Fruit fly (Drosophila melanogaster) whole organism, embryonic: Measurements from ENCODE around the gene Dh44.

Source experiments
- Ada2b ChIP-seq: fragments of 200-800 bp; sonication (Bioruptor generic); IDR thresholded peaks from 2 replicates; pipeline ENCODE4 v1.3.6; 2022; ENCODE audit warnings: missing biosample characterization, missing genetic modification characterization
- Aef1 ChIP-seq: fragments of 200-800 bp; sonication (Bioruptor generic); IDR thresholded peaks from 3 replicates; pipeline ENCODE4 v1.3.6; 2022; ENCODE audit warnings: missing biosample characterization, missing genetic modification characterization
- CG1024 ChIP-seq: fragments of 200-800 bp; sonication (Bioruptor generic); IDR thresholded peaks from 2 replicates; pipeline ENCODE4 v1.3.6; 2022; ENCODE audit warnings: missing biosample characterization, missing genetic modification characterization
- CG12391 ChIP-seq: fragments of 200-800 bp; sonication (Bioruptor generic); optimal IDR thresholded peaks from 3 replicates; lab custom pipeline; 2018; ENCODE audit warnings: missing biosample characterization, mild to moderate bottlenecking, missing genetic modification characterization, moderate library complexity
- CG12659 ChIP-seq: fragments of 200-800 bp; sonication (Bioruptor generic); optimal IDR thresholded peaks from 3 replicates; lab custom pipeline; 2017; ENCODE audit warnings: mild to moderate bottlenecking, missing biosample characterization, missing genetic modification reagents, missing genetic modification characterization
- CG13624 ChIP-seq: fragments of 200-800 bp; sonication (Bioruptor generic); optimal IDR thresholded peaks from 2 replicates; lab custom pipeline; 2016; ENCODE audit warnings: missing biosample characterization, missing genetic modification characterization
- CG15011 ChIP-seq: fragments of 200-800 bp; sonication (Bioruptor generic); optimal IDR thresholded peaks from 3 replicates; lab custom pipeline; 2018; ENCODE audit warnings: missing biosample characterization, mild to moderate bottlenecking, missing genetic modification characterization
- CG15601 ChIP-seq: fragments of 200-800 bp; sonication (Bioruptor generic); optimal IDR thresholded peaks from 3 replicates; lab custom pipeline; 2019; ENCODE audit warnings: missing biosample characterization, mild to moderate bottlenecking, missing genetic modification characterization, moderate library complexity
- CG1792 ChIP-seq: fragments of 200-800 bp; sonication (Bioruptor generic); optimal IDR thresholded peaks from 2 replicates; lab custom pipeline; 2016; ENCODE audit warnings: missing biosample characterization, missing genetic modification characterization
- CG2678 ChIP-seq: fragments of 200-800 bp; sonication (Bioruptor generic); optimal IDR thresholded peaks from 3 replicates; lab custom pipeline; 2019; ENCODE audit warnings: missing biosample characterization, mild to moderate bottlenecking, missing genetic modification characterization, moderate library complexity
- CG2889 ChIP-seq: fragments of 200-800 bp; sonication (Bioruptor generic); IDR thresholded peaks from 3 replicates; pipeline ENCODE4 v1.3.6; 2022; ENCODE audit warnings: missing biosample characterization, missing genetic modification characterization
- CG3726 ChIP-seq: fragments of 200-800 bp; sonication (Bioruptor generic); IDR thresholded peaks from 3 replicates; pipeline ENCODE4, ENCODE4 v1.3.6; 2022; ENCODE audit warnings: missing biosample characterization, missing genetic modification characterization
- CG4820 ChIP-seq: fragments of 200-800 bp; sonication (Bioruptor generic); optimal IDR thresholded peaks from 3 replicates; lab custom pipeline; 2016; ENCODE audit warnings: missing biosample characterization, missing genetic modification characterization
- CG5245 ChIP-seq: fragments of 200-800 bp; sonication (Bioruptor generic); optimal IDR thresholded peaks from 3 replicates; lab custom pipeline; 2016; ENCODE audit warnings: missing biosample characterization, missing genetic modification characterization
- CG6683 ChIP-seq: fragments of 200-800 bp; sonication (Bioruptor generic); optimal IDR thresholded peaks from 2 replicates; lab custom pipeline; 2017; ENCODE audit warnings: missing biosample characterization, mild to moderate bottlenecking, missing genetic modification characterization, missing genetic modification reagents
- CG6765 ChIP-seq: fragments of 200-800 bp; sonication (Bioruptor generic); optimal IDR thresholded peaks from 3 replicates; lab custom pipeline; 2017; ENCODE audit warnings: missing biosample characterization, mild to moderate bottlenecking, missing genetic modification characterization
- CG7556 ChIP-seq: fragments of 200-800 bp; sonication (Bioruptor generic); optimal IDR thresholded peaks from 2 replicates; lab custom pipeline; 2017; ENCODE audit warnings: missing biosample characterization, mild to moderate bottlenecking, missing genetic modification characterization
- CG7786 ChIP-seq: fragments of 200-800 bp; sonication (Bioruptor generic); optimal IDR thresholded peaks from 2 replicates; lab custom pipeline; 2016; ENCODE audit warnings: missing biosample characterization, missing genetic modification characterization
- CG8290 ChIP-seq, 3 experiments: fragments of 200-800 bp; sonication (Bioruptor generic); optimal IDR thresholded peaks; 2 replicates each; lab custom pipeline; 2016 to 2019; ENCODE audit warnings: missing biosample characterization in 3 of 3, missing genetic modification characterization in 3 of 3, mild to moderate bottlenecking in 2 of 3, moderate library complexity in 1 of 3
- CG8359 ChIP-seq: fragments of 200-800 bp; sonication (Bioruptor generic); optimal IDR thresholded peaks from 2 replicates; lab custom pipeline; 2017; ENCODE audit warnings: missing biosample characterization, mild to moderate bottlenecking, missing genetic modification characterization, borderline replicate concordance
- CG9876 ChIP-seq: fragments of 200-800 bp; sonication (Bioruptor generic); optimal IDR thresholded peaks from 2 replicates; lab custom pipeline; 2016; ENCODE audit warnings: missing biosample characterization, missing genetic modification characterization
- D ChIP-seq, 2 experiments: fragments of 200-800 bp in 1 of 2; fragments of >200 bp in 1 of 2; sonication (Bioruptor generic) in 1 of 2; optimal IDR thresholded peaks; 2 replicates in 1 of 2; 3 replicates in 1 of 2; lab custom pipeline; 2017; ENCODE audit warnings: mild to moderate bottlenecking in 1 of 2, missing biosample characterization in 1 of 2, missing genetic modification characterization in 1 of 2, missing genetic modification reagents in 1 of 2
- D19B ChIP-seq: fragments of 200-800 bp; sonication (Bioruptor generic); optimal IDR thresholded peaks from 2 replicates; lab custom pipeline; 2017; ENCODE audit warnings: missing biosample characterization, mild to moderate bottlenecking, missing genetic modification characterization
- Dad ChIP-seq: fragments of 200-800 bp; sonication (Bioruptor generic); optimal IDR thresholded peaks from 3 replicates; lab custom pipeline; 2016; ENCODE audit warnings: missing biosample characterization, missing genetic modification characterization
- Deaf1 ChIP-seq: fragments of 200-800 bp; optimal IDR thresholded peaks from 3 replicates; lab custom pipeline; 2019; ENCODE audit warnings: missing biosample characterization, mild to moderate bottlenecking, missing genetic modification characterization, moderate library complexity
- Dp ChIP-seq: fragments of 200-800 bp; sonication (Bioruptor generic); optimal IDR thresholded peaks from 2 replicates; lab custom pipeline; 2018; ENCODE audit warnings: missing biosample characterization, mild to moderate bottlenecking, missing genetic modification characterization, moderate library complexity
- HHEX ChIP-seq: fragments of 200-800 bp; sonication (Bioruptor generic); optimal IDR thresholded peaks from 3 replicates; lab custom pipeline; 2017; ENCODE audit warnings: missing biosample characterization, mild to moderate bottlenecking, missing genetic modification characterization, missing genetic modification reagents
- HmgZ ChIP-seq: fragments of 200-800 bp; sonication (Bioruptor generic); optimal IDR thresholded peaks from 2 replicates; lab custom pipeline; 2018; ENCODE audit warnings: missing biosample characterization, mild to moderate bottlenecking, missing genetic modification characterization
- Hr78 ChIP-seq, 2 experiments: fragments of 200-800 bp in 1 of 2; fragments of >200 bp in 1 of 2; sonication (Bioruptor generic) in 1 of 2; optimal IDR thresholded peaks; 2 replicates each; lab custom pipeline; 2017 to 2019; ENCODE audit warnings: missing biosample characterization in 2 of 2, missing genetic modification characterization in 2 of 2, mild to moderate bottlenecking in 1 of 2, moderate library complexity in 1 of 2
- Poxn ChIP-seq: fragments of 200-800 bp; sonication (Bioruptor generic); IDR thresholded peaks from 2 replicates; pipeline ENCODE4 v1.3.6; 2022; ENCODE audit warnings: missing biosample characterization, missing genetic modification characterization
- Rx ChIP-seq: fragments of 200-800 bp; sonication (Bioruptor generic); IDR thresholded peaks from 2 replicates; pipeline ENCODE4 v1.3.6; 2022; ENCODE audit warnings: missing biosample characterization, missing genetic modification characterization
- Sry-δ ChIP-seq: fragments of 200-800 bp; sonication (Bioruptor generic); optimal IDR thresholded peaks from 2 replicates; lab custom pipeline; 2016; ENCODE audit warnings: missing biosample characterization, missing genetic modification characterization
- ems ChIP-seq: fragments of 200-800 bp; sonication (Bioruptor generic); optimal IDR thresholded peaks from 3 replicates; lab custom pipeline; 2016; ENCODE audit warnings: missing biosample characterization, missing genetic modification characterization
- eyg ChIP-seq: fragments of 200-800 bp; sonication (Bioruptor generic); optimal IDR thresholded peaks from 3 replicates; lab custom pipeline; 2016; ENCODE audit warnings: missing biosample characterization, missing genetic modification characterization
- gt ChIP-seq: fragments of 200-800 bp; sonication (Bioruptor generic); IDR thresholded peaks from 2 replicates; pipeline ENCODE4 v1.3.6; 2022; ENCODE audit warnings: missing biosample characterization, missing genetic modification characterization
- jing ChIP-seq: fragments of 200-800 bp; sonication (Bioruptor generic); optimal IDR thresholded peaks from 2 replicates; lab custom pipeline; 2018; ENCODE audit warnings: missing biosample characterization, mild to moderate bottlenecking, missing genetic modification characterization
- kay ChIP-seq: fragments of 200-800 bp; sonication (Bioruptor generic); optimal IDR thresholded peaks from 2 replicates; lab custom pipeline; 2016; ENCODE audit warnings: missing biosample characterization, missing genetic modification characterization
- lbe ChIP-seq: fragments of 200-800 bp; sonication (Bioruptor generic); optimal IDR thresholded peaks from 2 replicates; lab custom pipeline; 2016; ENCODE audit warnings: missing biosample characterization, mild to moderate bottlenecking, missing genetic modification characterization
- maf-S ChIP-seq: fragments of 200-800 bp; sonication (Bioruptor generic); optimal IDR thresholded peaks from 2 replicates; lab custom pipeline; 2016; ENCODE audit warnings: missing biosample characterization, missing genetic modification characterization
- otp ChIP-seq: fragments of 200-800 bp; sonication (Bioruptor generic); IDR thresholded peaks from 3 replicates; pipeline ENCODE4, ENCODE4 v1.3.6; 2022; ENCODE audit warnings: missing biosample characterization, missing genetic modification characterization
- pita ChIP-seq: fragments of 200-800 bp; sonication (Bioruptor generic); optimal IDR thresholded peaks from 2 replicates; lab custom pipeline; 2017; ENCODE audit warnings: missing biosample characterization, mild to moderate bottlenecking, missing genetic modification characterization
- pnt ChIP-seq: fragments of 200-800 bp; sonication (Bioruptor generic); optimal IDR thresholded peaks from 3 replicates; lab custom pipeline; 2016; ENCODE audit warnings: missing biosample characterization, missing genetic modification characterization
- ranshi ChIP-seq: fragments of 200-800 bp; sonication (Bioruptor generic); IDR thresholded peaks from 2 replicates; pipeline ENCODE4 v1.3.6; 2022; ENCODE audit warnings: missing biosample characterization, missing genetic modification characterization
- schlank ChIP-seq: fragments of 200-800 bp; sonication (Bioruptor generic); optimal IDR thresholded peaks from 2 replicates; lab custom pipeline; 2018; ENCODE audit warnings: missing biosample characterization, mild to moderate bottlenecking, missing genetic modification characterization
- so ChIP-seq: fragments of 200-800 bp; sonication (Bioruptor generic); IDR thresholded peaks from 3 replicates; pipeline ENCODE4 v1.3.6; 2022; ENCODE audit warnings: missing biosample characterization, missing genetic modification characterization
- sob ChIP-seq: fragments of 200-800 bp; sonication (Bioruptor generic); IDR thresholded peaks from 2 replicates; pipeline ENCODE4 v1.3.6; 2022; ENCODE audit warnings: missing biosample characterization, missing genetic modification characterization
- tap ChIP-seq: fragments of 200-800 bp; optimal IDR thresholded peaks from 3 replicates; lab custom pipeline; 2019; ENCODE audit warnings: missing biosample characterization, mild to moderate bottlenecking, missing genetic modification characterization, moderate library complexity
- vvl ChIP-seq: fragments of 200-800 bp; sonication (Bioruptor generic); IDR thresholded peaks from 2 replicates; pipeline ENCODE4 v1.3.6; 2022; ENCODE audit warnings: missing biosample characterization, missing genetic modification characterization
- z ChIP-seq: fragments of 200-800 bp; sonication (Bioruptor generic); IDR thresholded peaks from 3 replicates; pipeline ENCODE4 v1.3.6; 2022; ENCODE audit warnings: missing biosample characterization, missing genetic modification characterization
- zen ChIP-seq: fragments of 200-800 bp; sonication (Bioruptor generic); optimal IDR thresholded peaks from 3 replicates; lab custom pipeline; 2018; ENCODE audit warnings: missing biosample characterization, mild to moderate bottlenecking, missing genetic modification characterization, moderate library complexity

The Dh44 gene

DNA sequence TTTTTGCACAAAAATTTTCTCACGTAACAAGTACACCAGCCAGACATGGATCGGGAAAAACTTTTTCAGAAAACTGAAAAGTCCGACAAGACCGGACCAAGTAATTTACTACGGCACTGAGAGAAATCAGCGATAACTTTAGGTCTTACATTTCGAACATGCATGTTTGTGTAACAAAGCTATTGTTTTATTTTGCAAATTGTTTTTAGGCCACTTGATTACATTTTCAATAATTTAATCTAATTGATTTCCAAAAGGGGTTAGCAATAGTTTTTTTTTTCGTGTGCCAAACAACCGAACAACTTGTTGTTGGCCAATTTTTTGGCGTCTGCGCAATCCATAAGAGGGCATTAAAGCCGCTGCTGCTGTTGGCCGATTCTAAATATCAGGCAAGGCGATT lies 24.9 kb upstream of the Dh44 start (continued):
- TF ChIP-seq CG7556 (peak; percentile 46), CG4820 (GFP tag; lab: Kevin White, UChicago) (peak; percentile 62), vvl (GFP tag; lab: Robert Waterston, UW) (peak; percentile 78), z (GFP tag; lab: Robert Waterston, UW) (no peak), Ada2b (GFP tag; lab: Robert Waterston, UW) (peak; percentile 74), CG1024 (GFP tag; lab: Robert Waterston, UW) (peak; percentile 65), D (optimal IDR thresholded peaks at IDR 0.05; lab: Kevin White, UChicago) (no peak), D (GFP tag; optimal IDR thresholded peaks at IDR 0.05; lab: Kevin White, UChicago) (peak; percentile 22), CG2889 (GFP tag; lab: Robert Waterston, UW) (0 out of 3 replicates have a peak, but pooled peaks have one; percentile 27), gt (no peak), Aef1 (GFP tag; lab: Robert Waterston, UW) (peak; percentile 53), D19B (GFP tag; lab: Kevin White, UChicago) (peak; percentile 32), Dp (GFP tag; lab: Kevin White, UChicago) (no peak), CG9876 (GFP tag; lab: Kevin White, UChicago) (no peak), HmgZ (peak; percentile 18), CG2678 (tag; lab: Kevin White, UChicago) (peak; percentile 69), Poxn (GFP tag; lab: Robert Waterston, UW) (0 out of 2 replicates have a peak, but pooled peaks have one; percentile 8), Hr78 (GFP tag; optimal IDR thresholded peaks at IDR 0.05; lab: Kevin White, UChicago) (no peak), kay (GFP tag; lab: Kevin White, UChicago) (peak; percentile 36), maf-S (GFP tag; lab: Kevin White, UChicago) (peak; percentile 33), ems (GFP tag; lab: Kevin White, UChicago) (peak; percentile 69), CG5245 (GFP tag; lab: Kevin White, UChicago) (peak; percentile 63), Dad (peak; percentile 59), Deaf1 (peak; percentile 13), so (GFP tag; lab: Robert Waterston, UW) (0 out of 3 replicates have a peak, but pooled peaks have one; percentile 51), CG15011 (GFP tag; lab: Kevin White, UChicago) (peak; percentile 16), CG15601 (tag; lab: Kevin White, UChicago) (no peak), schlank (tag; lab: Kevin White, UChicago) (peak; percentile 7), HHEX (GFP tag; lab: Kevin White, UChicago) (peak; percentile 62), pnt (peak; percentile 31), eyg (GFP tag; lab: Kevin White, UChicago) (peak; percentile 43), Rx (GFP tag; lab: Robert Waterston, UW) (no peak; the same call in 1 of the 2 replicates), otp (peak; percentile 64; the same call in 2 of the 3 replicates), Sry-δ (peak; percentile 42), CG8359 (GFP tag; lab: Kevin White, UChicago) (no peak), zen (tag; lab: Kevin White, UChicago) (no peak), CG7786 (peak; percentile 27), CG12391 (peak; percentile 64), CG3726 (GFP tag; lab: Robert Waterston, UW) (no peak), lbe (GFP tag; lab: Kevin White, UChicago) (peak; percentile 79), CG6683 (peak; percentile 31), CG13624 (GFP tag; lab: Kevin White, UChicago) (peak; percentile 62), ranshi (GFP tag; lab: Robert Waterston, UW) (peak; percentile 68; the same call in 1 of the 2 replicates), pita (no peak), CG6765 (GFP tag; lab: Kevin White, UChicago) (no peak), CG12659 (GFP tag; lab: Kevin White, UChicago) (peak; percentile 10), jing (GFP tag; lab: Kevin White, UChicago) (no peak), sob (GFP tag; lab: Robert Waterston, UW) (peak; percentile 55), CG8290 (GFP tag; optimal IDR thresholded peaks at IDR 0.05; lab: Kevin White, UChicago) (no peak), CG8290 (tag; optimal IDR thresholded peaks at IDR 0.05; lab: Kevin White, UChicago) (peak in 1 of 2 experiments; percentile 41), tap (tag; lab: Kevin White, UChicago) (peak; percentile 20), CG1792 (GFP tag; lab: Kevin White, UChicago) (peak; percentile 59)
